Worm (Caenorhabditis elegans) whole organism, late embryonic: ENCODE data around the gene H21P03.10.

Source experiments
- C08G9.2 ChIP-seq: sonication (generic microtip); optimal IDR thresholded peaks from 2 replicates; lab custom pipeline; 2016; ENCODE audit warnings: mild to moderate bottlenecking, missing genetic modification characterization, moderate library complexity, missing compliant biosample characterization
- C38D4.7 ChIP-seq: fragments of 200-800 bp; sonication (Bioruptor generic); optimal IDR thresholded peaks from 2 replicates; lab custom pipeline; 2018; ENCODE audit warnings: mild to moderate bottlenecking, missing genetic modification characterization, moderate library complexity, missing compliant biosample characterization
- F13H6.1 ChIP-seq: sonication (generic microtip); optimal IDR thresholded peaks from 2 replicates; lab custom pipeline; 2016; ENCODE audit warnings: missing genetic modification characterization, missing compliant biosample characterization
- K02D7.2 ChIP-seq: sonication (generic microtip); optimal IDR thresholded peaks from 2 replicates; lab custom pipeline; 2017; ENCODE audit warnings: mild to moderate bottlenecking, missing genetic modification characterization, missing compliant biosample characterization
- K09A11.1 ChIP-seq: sonication (generic microtip); optimal IDR thresholded peaks from 2 replicates; lab custom pipeline; 2017; ENCODE audit warnings: antibody characterized with exemption, mild to moderate bottlenecking, missing genetic modification characterization, missing compliant biosample characterization; ENCODE audit not compliant: insufficient read depth
- T23F11.4 ChIP-seq: fragments of 200-800 bp; sonication (Bioruptor generic); optimal IDR thresholded peaks from 2 replicates; lab custom pipeline; 2018; ENCODE audit warnings: mild to moderate bottlenecking, missing genetic modification characterization, missing compliant biosample characterization
- Y22D7AL.16 ChIP-seq: sonication (generic microtip); optimal IDR thresholded peaks from 2 replicates; lab custom pipeline; 2016; ENCODE audit warnings: missing genetic modification characterization, missing compliant biosample characterization
- ahr-1 ChIP-seq: sonication (generic microtip); optimal IDR thresholded peaks from 2 replicates; lab custom pipeline; 2016; ENCODE audit warnings: missing genetic modification characterization, missing compliant biosample characterization
- ama-1 ChIP-seq: fragments of 150-350 bp; optimal IDR thresholded peaks from 2 replicates; lab custom pipeline; 2014
- ceh-14 ChIP-seq: sonication (generic microtip); optimal IDR thresholded peaks from 2 replicates; lab custom pipeline; 2016; ENCODE audit warnings: missing genotype, missing genetic modification characterization, missing compliant biosample characterization
- ceh-18 ChIP-seq: sonication (generic microtip); optimal IDR thresholded peaks from 2 replicates; lab custom pipeline; 2016; ENCODE audit warnings: missing genetic modification characterization, missing compliant biosample characterization
- ceh-19 ChIP-seq: fragments of 200-800 bp; sonication (Bioruptor generic); optimal IDR thresholded peaks from 2 replicates; lab custom pipeline; 2018; ENCODE audit warnings: mild to moderate bottlenecking, missing genetic modification characterization, missing compliant biosample characterization
- ceh-2 ChIP-seq: sonication (generic microtip); optimal IDR thresholded peaks from 2 replicates; lab custom pipeline; 2016; ENCODE audit warnings: missing genotype, missing genetic modification characterization, missing compliant biosample characterization
- ceh-22 ChIP-seq: sonication (generic microtip); optimal IDR thresholded peaks from 2 replicates; lab custom pipeline; 2017; ENCODE audit warnings: missing biosample characterization, missing genetic modification characterization
- ceh-24 ChIP-seq: sonication (generic microtip); optimal IDR thresholded peaks from 2 replicates; lab custom pipeline; 2016; ENCODE audit warnings: mild to moderate bottlenecking, missing genetic modification characterization, missing compliant biosample characterization
- ceh-30 ChIP-seq: fragments of 150-350 bp; optimal IDR thresholded peaks from 2 replicates; lab custom pipeline; 2014; ENCODE audit warnings: missing biosample characterization, missing genetic modification characterization
- ceh-31 ChIP-seq: sonication (generic microtip); optimal IDR thresholded peaks from 2 replicates; lab custom pipeline; 2016; ENCODE audit warnings: missing genetic modification characterization, missing compliant biosample characterization
- ceh-34 ChIP-seq: sonication (generic microtip); optimal IDR thresholded peaks from 2 replicates; lab custom pipeline; 2016; ENCODE audit warnings: mild to moderate bottlenecking, missing genetic modification characterization, missing compliant biosample characterization
- ceh-48 ChIP-seq: sonication (generic microtip); optimal IDR thresholded peaks from 2 replicates; lab custom pipeline; 2016; ENCODE audit warnings: missing genetic modification characterization, inconsistent platforms, missing compliant biosample characterization
- ceh-6 ChIP-seq: fragments of 200-800 bp; sonication (Bioruptor generic); optimal IDR thresholded peaks from 2 replicates; lab custom pipeline; 2018; ENCODE audit warnings: mild to moderate bottlenecking, missing genetic modification characterization, missing compliant biosample characterization
- ceh-9 ChIP-seq: sonication (generic microtip); optimal IDR thresholded peaks from 2 replicates; lab custom pipeline; 2016; ENCODE audit warnings: mild to moderate bottlenecking, missing genetic modification characterization, inconsistent platforms, missing compliant biosample characterization
- che-1 ChIP-seq: sonication (generic microtip); optimal IDR thresholded peaks from 2 replicates; lab custom pipeline; 2016; ENCODE audit warnings: mild to moderate bottlenecking, missing genetic modification characterization, missing compliant biosample characterization
- dmd-4 ChIP-seq: sonication (generic microtip); optimal IDR thresholded peaks from 2 replicates; lab custom pipeline; 2016; ENCODE audit warnings: borderline replicate concordance, missing genetic modification characterization, missing compliant biosample characterization
- dve-1 ChIP-seq: sonication (generic microtip); optimal IDR thresholded peaks from 2 replicates; lab custom pipeline; 2017; ENCODE audit warnings: antibody characterized with exemption, mild to moderate bottlenecking, missing genetic modification characterization, missing compliant biosample characterization
- eyg-1 ChIP-seq: sonication (generic microtip); optimal IDR thresholded peaks from 2 replicates; lab custom pipeline; 2016; ENCODE audit warnings: missing genotype, missing genetic modification characterization, missing compliant biosample characterization
- fax-1 ChIP-seq: sonication (generic microtip); optimal IDR thresholded peaks from 2 replicates; lab custom pipeline; 2016; ENCODE audit warnings: missing genotype, missing genetic modification characterization, missing compliant biosample characterization
- gmeb-2 ChIP-seq: sonication (generic microtip); optimal IDR thresholded peaks from 2 replicates; lab custom pipeline; 2016; ENCODE audit warnings: missing genetic modification characterization, inconsistent platforms, missing compliant biosample characterization
- hlh-13 ChIP-seq: fragments of 200-800 bp; sonication (Bioruptor generic); optimal IDR thresholded peaks from 2 replicates; lab custom pipeline; 2018; ENCODE audit warnings: mild to moderate bottlenecking, missing genetic modification characterization, missing compliant biosample characterization
- hlh-15 ChIP-seq: sonication (generic microtip); optimal IDR thresholded peaks from 2 replicates; lab custom pipeline; 2016; ENCODE audit warnings: missing genetic modification characterization, missing compliant biosample characterization
- hlh-30 ChIP-seq: sonication (generic microtip); optimal IDR thresholded peaks from 2 replicates; lab custom pipeline; 2017; ENCODE audit warnings: antibody characterized with exemption, missing genetic modification characterization, missing compliant biosample characterization; ENCODE audit not compliant: insufficient read depth
- hlh-6 ChIP-seq: sonication (generic microtip); optimal IDR thresholded peaks from 2 replicates; lab custom pipeline; 2016; ENCODE audit warnings: missing genotype, missing genetic modification characterization, missing compliant biosample characterization
- lim-6 ChIP-seq: sonication (generic microtip); optimal IDR thresholded peaks from 2 replicates; lab custom pipeline; 2016; ENCODE audit warnings: missing genetic modification characterization, missing compliant biosample characterization
- lin-11 ChIP-seq: fragments of 200-800 bp; sonication (Bioruptor generic); optimal IDR thresholded peaks from 2 replicates; lab custom pipeline; 2018; ENCODE audit warnings: mild to moderate bottlenecking, missing genetic modification characterization, missing compliant biosample characterization
- madf-2 ChIP-seq: sonication (generic microtip); optimal IDR thresholded peaks from 2 replicates; lab custom pipeline; 2017; ENCODE audit warnings: missing genetic modification characterization, missing compliant biosample characterization
- mec-3 ChIP-seq: sonication (generic microtip); optimal IDR thresholded peaks from 2 replicates; lab custom pipeline; 2016; ENCODE audit warnings: borderline replicate concordance, missing genetic modification characterization, missing compliant biosample characterization
- nfya-1 ChIP-seq: sonication (generic microtip); optimal IDR thresholded peaks from 2 replicates; lab custom pipeline; 2017; ENCODE audit warnings: missing genetic modification characterization, mild to moderate bottlenecking, missing compliant biosample characterization, antibody characterized with exemption, moderate library complexity
- nhr-11 ChIP-seq: fragments of 150-350 bp; optimal IDR thresholded peaks from 2 replicates; lab custom pipeline; 2014; ENCODE audit warnings: missing biosample characterization, missing genetic modification characterization
- nhr-232 ChIP-seq: sonication (generic microtip); optimal IDR thresholded peaks from 2 replicates; lab custom pipeline; 2016; ENCODE audit warnings: missing genetic modification characterization, missing compliant biosample characterization
- pat-9 ChIP-seq: fragments of 200-800 bp; sonication (Bioruptor generic); optimal IDR thresholded peaks from 2 replicates; lab custom pipeline; 2018; ENCODE audit warnings: mild to moderate bottlenecking, missing genetic modification characterization, moderate library complexity, missing compliant biosample characterization
- pax-1 ChIP-seq: fragments of 150-350 bp; optimal IDR thresholded peaks from 2 replicates; lab custom pipeline; 2014; ENCODE audit warnings: missing biosample characterization, missing genetic modification characterization
- pha-2 ChIP-seq: sonication (generic microtip); optimal IDR thresholded peaks from 2 replicates; lab custom pipeline; 2017; ENCODE audit warnings: mild to moderate bottlenecking, missing genetic modification characterization, missing compliant biosample characterization
- pha-4 ChIP-seq: fragments of 150-350 bp; optimal IDR thresholded peaks from 2 replicates; lab custom pipeline; 2018; ENCODE audit warnings: missing biosample characterization, missing genetic modification reagents, missing genetic modification characterization
- rnt-1 ChIP-seq: sonication (generic microtip); optimal IDR thresholded peaks from 2 replicates; lab custom pipeline; 2016; ENCODE audit warnings: missing genetic modification characterization, missing compliant biosample characterization
- sox-4 ChIP-seq: sonication (generic microtip); optimal IDR thresholded peaks from 2 replicates; lab custom pipeline; 2017; ENCODE audit warnings: mild to moderate bottlenecking, missing genetic modification characterization, inconsistent platforms, missing compliant biosample characterization
- syd-9 ChIP-seq: sonication (generic microtip); optimal IDR thresholded peaks from 2 replicates; lab custom pipeline; 2016; ENCODE audit warnings: mild to moderate bottlenecking, missing genetic modification characterization, moderate library complexity, missing compliant biosample characterization
- tbx-2 ChIP-seq: sonication (generic microtip); optimal IDR thresholded peaks from 2 replicates; lab custom pipeline; 2016; ENCODE audit warnings: missing genetic modification characterization, missing compliant biosample characterization
- tbx-7 ChIP-seq: sonication (generic microtip); optimal IDR thresholded peaks from 2 replicates; lab custom pipeline; 2016; ENCODE audit warnings: missing genotype, missing genetic modification characterization, missing compliant biosample characterization
- ttx-3 ChIP-seq: sonication (generic microtip); optimal IDR thresholded peaks from 2 replicates; lab custom pipeline; 2016; ENCODE audit warnings: missing genetic modification reagents, missing genetic modification characterization, missing compliant biosample characterization
- unc-42 ChIP-seq: sonication (generic microtip); optimal IDR thresholded peaks from 2 replicates; lab custom pipeline; 2016; ENCODE audit warnings: missing genotype, missing genetic modification characterization, missing compliant biosample characterization
- unc-86 ChIP-seq: sonication (generic microtip); optimal IDR thresholded peaks from 2 replicates; lab custom pipeline; 2016; ENCODE audit warnings: missing genetic modification characterization, missing compliant biosample characterization
- zip-5 ChIP-seq: sonication (generic microtip); optimal IDR thresholded peaks from 2 replicates; lab custom pipeline; 2016; ENCODE audit warnings: missing genetic modification characterization, missing compliant biosample characterization
- ztf-16 ChIP-seq: sonication (generic microtip); optimal IDR thresholded peaks from 2 replicates; lab custom pipeline; 2017; ENCODE audit warnings: missing genetic modification characterization, missing compliant biosample characterization

Gene H21P03.10

ce11 chrIV:11474067-11474466 lies 26.5 kb upstream of the H21P03.10 start:
- TF ChIP-seq pax-1 (tag; lab: Kevin White, UChicago), result no peak
- TF ChIP-seq dmd-4 (tag; lab: Kevin White, UChicago), result peak; percentile 93
- TF ChIP-seq zip-5 (tag; lab: Kevin White, UChicago), result peak; percentile 83
- TF ChIP-seq F13H6.1, result peak; percentile 92
- TF ChIP-seq hlh-30 (tag; lab: Kevin White, UChicago), result peak; percentile 55
- TF ChIP-seq hlh-6 (tag; lab: Kevin White, UChicago), result peak; percentile 94
- peak; percentile 91 for TF ChIP-seq dve-1 (tag; lab: Kevin White, UChicago)
- peak; percentile 88 for TF ChIP-seq ceh-14 (tag; lab: Kevin White, UChicago)
- peak; percentile 87 for TF ChIP-seq eyg-1
- TF ChIP-seq hlh-15 (tag; lab: Kevin White, UChicago), result peak; percentile 95
- TF ChIP-seq ahr-1, result peak; percentile 89
- TF ChIP-seq tbx-7, result peak; percentile 25
- no peak for TF ChIP-seq nhr-11 (tag; lab: Kevin White, UChicago)
- TF ChIP-seq ceh-30 (tag; lab: Kevin White, UChicago), result peak; percentile 77
- peak; percentile 92 for TF ChIP-seq gmeb-2 (tag; lab: Kevin White, UChicago)
- peak; percentile 97 for TF ChIP-seq T23F11.4 (GFP tag; lab: Kevin White, UChicago)
- peak; percentile 94 for TF ChIP-seq che-1 (tag; lab: Kevin White, UChicago)
- peak; percentile 90 for TF ChIP-seq ceh-2 (tag; lab: Kevin White, UChicago)
- peak; percentile 83 for TF ChIP-seq C08G9.2
- peak; percentile 96 for TF ChIP-seq pat-9
- peak; percentile 87 for TF ChIP-seq fax-1
- TF ChIP-seq ceh-22 (tag; lab: Kevin White, UChicago), result no peak
- peak; percentile 70 for TF ChIP-seq mec-3 (tag; lab: Kevin White, UChicago)
- TF ChIP-seq syd-9, result peak; percentile 93
- TF ChIP-seq C38D4.7 (GFP tag; lab: Kevin White, UChicago), result peak; percentile 92
- TF ChIP-seq sox-4 (tag; lab: Kevin White, UChicago), result peak; percentile 95
- TF ChIP-seq nhr-232 (tag; lab: Kevin White, UChicago), result peak; percentile 95
- peak; percentile 94 for TF ChIP-seq ttx-3 (tag; lab: Kevin White, UChicago)
- peak; percentile 88 for TF ChIP-seq ceh-18 (tag; lab: Kevin White, UChicago)
- peak; percentile 89 for TF ChIP-seq rnt-1 (tag; lab: Kevin White, UChicago)
- peak; percentile 92 for TF ChIP-seq ceh-34
- TF ChIP-seq lim-6 (tag; lab: Kevin White, UChicago), result peak; percentile 69
- peak; percentile 93 for TF ChIP-seq ceh-6 (GFP tag; lab: Kevin White, UChicago)
- TF ChIP-seq ceh-48 (tag; lab: Kevin White, UChicago), result peak; percentile 87
- peak; percentile 91 for TF ChIP-seq pha-2 (tag; lab: Kevin White, UChicago)
- TF ChIP-seq madf-2 (tag; lab: Kevin White, UChicago), result peak; percentile 89
- TF ChIP-seq K02D7.2 (tag; lab: Kevin White, UChicago), result peak; percentile 97
- peak; percentile 72 for TF ChIP-seq ceh-24 (tag; lab: Kevin White, UChicago)
- TF ChIP-seq unc-86 (tag; lab: Kevin White, UChicago), result peak; percentile 96
- peak; percentile 20 for TF ChIP-seq ama-1 (lab: Kevin White, UChicago)
- no peak for TF ChIP-seq pha-4 (tag; lab: Kevin White, UChicago)
- TF ChIP-seq lin-11, result peak; percentile 88
- peak; percentile 95 for TF ChIP-seq ceh-19 (GFP tag; lab: Kevin White, UChicago)
- TF ChIP-seq unc-42, result peak; percentile 19
- TF ChIP-seq ceh-31 (tag; lab: Kevin White, UChicago), result peak; percentile 80
- TF ChIP-seq hlh-13, result peak; percentile 98
- TF ChIP-seq nfya-1, result peak; percentile 62
- TF ChIP-seq K09A11.1 (tag; lab: Kevin White, UChicago), result peak; percentile 55
- peak; percentile 92 for TF ChIP-seq Y22D7AL.16 (tag; lab: Kevin White, UChicago)
- TF ChIP-seq tbx-2 (tag; lab: Kevin White, UChicago), result peak; percentile 86
- peak; percentile 86 for TF ChIP-seq ceh-9 (tag; lab: Kevin White, UChicago)
- TF ChIP-seq ztf-16 (tag; lab: Kevin White, UChicago), result peak; percentile 97
